Fruit fly (Drosophila melanogaster): Measurements from ENCODE around the gene Ugt36D1.

The Ugt36D1 gene

dm6 chr2L:18823243-18823803, at the start of gene Ugt36D1:
Gene Ugt36D1 (plus strand): TSS chr2L:18823548.
- peak in 1 of 2 experiments; percentile 21 for TF ChIP-seq EcR (GFP tag; optimal IDR thresholded peaks at IDR 0.05)
- TF ChIP-seq CG8478 (optimal IDR thresholded peaks at IDR 0.05), result no peak
- TF ChIP-seq usp (GFP tag; optimal IDR thresholded peaks at IDR 0.05), result no peak
- TF ChIP-seq psq (optimal IDR thresholded peaks at IDR 0.05), result no peak

DNA sequence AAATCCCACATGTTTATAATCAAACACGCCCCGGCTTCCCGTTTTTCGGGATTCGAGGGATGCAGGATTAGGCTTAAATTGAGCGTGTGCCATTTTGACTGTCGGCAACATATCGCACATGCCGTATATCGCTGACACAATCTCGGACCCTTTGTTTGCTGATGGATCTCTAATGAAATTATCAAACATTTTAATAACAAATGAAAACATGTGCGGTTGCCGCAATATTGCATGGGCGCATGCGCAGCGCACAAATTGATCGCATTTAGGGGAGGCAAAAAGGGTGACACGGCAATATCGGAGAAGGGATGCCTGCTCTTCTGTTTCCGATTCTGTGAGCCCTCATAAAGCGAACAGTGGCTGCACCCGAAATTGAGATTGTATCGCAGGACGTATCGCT, 48.1 kb upstream of the Ugt36D1 start:
- TF ChIP-seq EcR (GFP tag; optimal IDR thresholded peaks at IDR 0.05), result no peak
- TF ChIP-seq Dll (optimal IDR thresholded peaks at IDR 0.05), result no peak
- TF ChIP-seq pan (optimal IDR thresholded peaks at IDR 0.05), result no peak
- no peak for TF ChIP-seq usp (GFP tag; optimal IDR thresholded peaks at IDR 0.05)
- TF ChIP-seq psq (optimal IDR thresholded peaks at IDR 0.05), result no peak
- no peak for TF ChIP-seq CG8478 (optimal IDR thresholded peaks at IDR 0.05)

dm6 chr2L:18776559-18776958, 46.8 kb upstream of the Ugt36D1 start:
- TF ChIP-seq usp (GFP tag; optimal IDR thresholded peaks at IDR 0.05) (no peak), EcR (GFP tag; optimal IDR thresholded peaks at IDR 0.05) (no peak), psq (optimal IDR thresholded peaks at IDR 0.05) (no peak), CG8478 (optimal IDR thresholded peaks at IDR 0.05) (no peak), pan (optimal IDR thresholded peaks at IDR 0.05) (no peak), Dll (optimal IDR thresholded peaks at IDR 0.05) (no peak)

- no peak for TF ChIP-seq pan (optimal IDR thresholded peaks at IDR 0.05)
- TF ChIP-seq EcR (GFP tag; optimal IDR thresholded peaks at IDR 0.05), result no peak
Measured at dm6 chr2L:18777442-18777841, 45.9 kb upstream of the Ugt36D1 start.

DNA sequence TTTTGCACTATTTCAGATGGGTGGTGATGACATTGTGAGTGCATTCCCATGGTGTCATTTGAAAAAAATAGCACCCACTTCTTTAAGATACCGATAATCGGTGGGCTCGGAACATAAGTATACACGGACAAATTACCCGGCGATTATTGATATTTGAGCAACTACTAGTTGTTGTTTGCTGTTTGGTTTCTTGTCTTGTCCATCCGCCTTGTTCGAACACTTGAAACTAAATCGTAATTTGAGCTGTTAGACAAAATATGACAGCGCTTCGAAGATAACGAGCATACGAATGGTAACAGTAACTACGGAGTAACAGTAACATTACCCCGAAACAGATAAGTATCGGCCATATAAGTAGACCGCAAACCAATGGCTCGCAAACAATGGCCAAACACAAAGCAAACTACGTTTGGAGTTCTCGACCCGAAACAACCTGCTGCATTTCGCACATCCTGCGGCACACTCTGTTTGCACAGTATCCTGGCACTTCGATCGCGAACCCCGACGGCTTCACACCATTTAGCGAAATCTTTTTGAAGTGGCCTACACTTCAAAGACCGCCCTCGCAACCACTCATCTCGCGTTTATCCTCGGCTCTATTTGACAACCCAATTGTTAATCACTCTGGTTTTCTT, 42.3 kb upstream of the Ugt36D1 start:
- TF ChIP-seq usp (GFP tag; optimal IDR thresholded peaks at IDR 0.05) (no peak), psq (optimal IDR thresholded peaks at IDR 0.05) (no peak), Dll (optimal IDR thresholded peaks at IDR 0.05) (no peak), EcR (GFP tag; optimal IDR thresholded peaks at IDR 0.05) (no peak), CG8478 (optimal IDR thresholded peaks at IDR 0.05) (no peak), pan (optimal IDR thresholded peaks at IDR 0.05) (no peak)

DNA sequence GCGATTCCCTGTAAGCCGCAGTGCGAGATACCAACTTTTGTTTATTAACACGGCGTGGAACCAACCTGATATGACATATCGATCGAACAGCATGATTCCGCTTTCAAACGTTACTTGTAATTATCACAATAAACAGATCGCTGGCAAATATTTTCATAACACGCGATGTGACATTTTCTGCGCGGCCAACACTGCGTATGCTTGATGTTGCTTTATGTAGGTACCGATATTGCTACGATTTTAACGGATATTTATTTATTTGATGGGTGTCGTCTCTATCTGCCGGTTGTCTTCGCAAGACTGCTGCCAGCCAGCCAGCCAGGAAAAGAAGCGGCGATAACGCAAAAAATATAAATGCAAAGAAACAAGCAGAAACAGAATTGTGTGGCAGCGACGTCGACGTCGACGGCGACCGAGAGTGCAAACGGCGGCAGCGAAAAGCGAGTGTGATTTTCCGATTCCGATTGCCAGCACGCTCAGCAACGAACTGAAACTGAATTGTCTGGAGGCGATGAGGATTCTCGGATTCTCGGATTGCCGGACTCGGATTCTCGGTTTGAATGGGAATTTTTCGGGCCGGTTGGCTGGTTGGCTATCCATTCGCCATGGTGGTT, 41.0 kb upstream of the Ugt36D1 start:
- TF ChIP-seq pan (optimal IDR thresholded peaks at IDR 0.05) (no peak), Dll (optimal IDR thresholded peaks at IDR 0.05) (no peak), CG8478 (optimal IDR thresholded peaks at IDR 0.05) (no peak), usp (GFP tag; optimal IDR thresholded peaks at IDR 0.05) (no peak), psq (optimal IDR thresholded peaks at IDR 0.05) (no peak), EcR (GFP tag; optimal IDR thresholded peaks at IDR 0.05) (no peak)

- TF ChIP-seq pan (optimal IDR thresholded peaks at IDR 0.05) (no peak), usp (GFP tag; optimal IDR thresholded peaks at IDR 0.05) (no peak), EcR (GFP tag; optimal IDR thresholded peaks at IDR 0.05) (no peak), CG8478 (optimal IDR thresholded peaks at IDR 0.05) (no peak), Dll (optimal IDR thresholded peaks at IDR 0.05) (no peak), psq (optimal IDR thresholded peaks at IDR 0.05) (no peak)
Measured at dm6 chr2L:18782936-18783335, 40.4 kb upstream of the Ugt36D1 start.

DNA sequence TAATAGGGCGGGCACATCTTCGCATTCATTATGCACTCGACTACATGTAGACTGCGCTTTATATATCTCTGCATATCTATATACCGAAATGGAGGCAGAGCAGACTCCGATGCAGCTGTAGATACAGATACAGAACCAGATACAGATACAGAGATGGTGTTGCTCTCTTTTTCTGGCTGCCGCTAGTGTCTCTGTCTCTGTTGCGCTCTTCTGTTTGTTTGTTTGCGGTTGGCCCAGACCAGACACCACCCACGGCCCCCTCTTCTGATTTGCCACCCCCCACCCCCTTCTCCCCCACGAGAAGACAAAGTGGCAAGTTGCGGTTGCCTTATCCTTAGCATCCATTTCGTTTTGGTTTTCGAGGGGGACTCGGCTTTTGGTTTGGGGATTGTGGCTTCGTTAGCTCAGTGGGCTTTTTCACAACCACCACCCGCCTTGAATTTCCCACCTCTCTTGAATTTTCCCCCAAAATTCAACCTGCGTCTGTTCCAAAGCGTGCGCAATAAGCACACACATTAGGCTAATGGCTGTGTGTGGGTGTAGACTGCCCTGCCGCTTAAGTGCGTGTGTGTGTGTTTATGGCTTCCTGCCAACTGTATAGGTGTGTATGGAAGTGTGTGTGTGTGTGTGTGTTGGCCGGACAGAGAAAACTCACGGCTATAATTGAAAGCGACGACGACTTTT, 39.8 kb upstream of the Ugt36D1 start:
- TF ChIP-seq usp (GFP tag; optimal IDR thresholded peaks at IDR 0.05) (no peak), Dll (optimal IDR thresholded peaks at IDR 0.05) (no peak), psq (optimal IDR thresholded peaks at IDR 0.05) (no peak), pan (optimal IDR thresholded peaks at IDR 0.05) (no peak), CG8478 (optimal IDR thresholded peaks at IDR 0.05) (no peak), EcR (GFP tag; optimal IDR thresholded peaks at IDR 0.05) (no peak)

DNA sequence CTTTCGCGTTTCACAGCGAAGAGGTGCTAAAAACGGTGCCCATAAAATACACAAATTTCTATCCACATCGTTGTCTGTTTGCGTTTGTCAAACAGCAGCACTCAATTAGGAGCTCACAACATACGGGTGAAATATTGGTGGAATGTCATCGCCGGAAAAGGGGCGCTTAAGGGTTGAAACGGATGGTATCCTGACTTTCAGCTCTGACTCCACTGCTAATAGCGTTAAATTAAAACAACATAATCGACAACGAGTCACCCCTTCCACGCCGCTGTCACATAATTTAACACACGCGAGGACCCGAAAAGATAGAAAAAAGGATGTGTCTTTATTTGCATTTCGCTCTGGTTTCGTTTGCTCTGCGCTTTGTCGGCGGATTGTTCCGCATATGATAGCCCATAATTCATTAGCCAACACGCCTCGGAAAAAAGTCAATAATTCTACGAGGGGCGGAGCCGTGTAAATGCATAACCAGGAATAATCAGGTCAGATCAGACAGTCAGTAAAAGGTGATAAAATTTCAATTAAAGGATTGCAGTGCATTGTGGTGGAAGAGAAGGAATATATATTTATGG, 38.2 kb upstream of the Ugt36D1 start:
- no peak for TF ChIP-seq EcR (GFP tag; optimal IDR thresholded peaks at IDR 0.05)
- TF ChIP-seq CG8478 (optimal IDR thresholded peaks at IDR 0.05), result no peak
- TF ChIP-seq pan (optimal IDR thresholded peaks at IDR 0.05), result no peak
- no peak for TF ChIP-seq psq (optimal IDR thresholded peaks at IDR 0.05)
- TF ChIP-seq usp (GFP tag; optimal IDR thresholded peaks at IDR 0.05), result no peak
- TF ChIP-seq Dll (optimal IDR thresholded peaks at IDR 0.05), result no peak

- TF ChIP-seq EcR (GFP tag; optimal IDR thresholded peaks at IDR 0.05) (no peak), CG8478 (optimal IDR thresholded peaks at IDR 0.05) (no peak), Dll (optimal IDR thresholded peaks at IDR 0.05) (no peak), pan (optimal IDR thresholded peaks at IDR 0.05) (no peak), psq (optimal IDR thresholded peaks at IDR 0.05) (no peak), usp (GFP tag; optimal IDR thresholded peaks at IDR 0.05) (no peak)
Measured at dm6 chr2L:18787415-18787989, 35.8 kb upstream of the Ugt36D1 start.

- TF ChIP-seq EcR (GFP tag; optimal IDR thresholded peaks at IDR 0.05) (no peak), CG8478 (optimal IDR thresholded peaks at IDR 0.05) (no peak), usp (GFP tag; optimal IDR thresholded peaks at IDR 0.05) (no peak), psq (optimal IDR thresholded peaks at IDR 0.05) (no peak), Dll (optimal IDR thresholded peaks at IDR 0.05) (no peak)
Measured at dm6 chr2L:18788953-18789352, 34.4 kb upstream of the Ugt36D1 start.
